Worm (Caenorhabditis elegans) whole organism, late embryonic: Measurements from ENCODE around the gene pqn-16.

ENCODE experiments used
- ahr-1 ChIP-seq: sonication (generic microtip); optimal IDR thresholded peaks from 2 replicates; lab custom pipeline; 2016; ENCODE audit warnings: missing genetic modification characterization, missing compliant biosample characterization
- ceh-18 ChIP-seq: sonication (generic microtip); optimal IDR thresholded peaks from 2 replicates; lab custom pipeline; 2016; ENCODE audit warnings: missing genetic modification characterization, missing compliant biosample characterization
- ceh-48 ChIP-seq: sonication (generic microtip); optimal IDR thresholded peaks from 2 replicates; lab custom pipeline; 2016; ENCODE audit warnings: missing genetic modification characterization, inconsistent platforms, missing compliant biosample characterization
- ets-4 ChIP-seq: sonication (generic microtip); optimal IDR thresholded peaks from 2 replicates; lab custom pipeline; 2016; ENCODE audit warnings: missing genetic modification characterization, missing compliant biosample characterization
- lim-6 ChIP-seq: sonication (generic microtip); optimal IDR thresholded peaks from 2 replicates; lab custom pipeline; 2016; ENCODE audit warnings: missing genetic modification characterization, missing compliant biosample characterization
- pat-9 ChIP-seq: fragments of 200-800 bp; sonication (Bioruptor generic); optimal IDR thresholded peaks from 2 replicates; lab custom pipeline; 2018; ENCODE audit warnings: mild to moderate bottlenecking, missing genetic modification characterization, moderate library complexity, missing compliant biosample characterization
- pqm-1 ChIP-seq: sonication (generic microtip); optimal IDR thresholded peaks from 2 replicates; lab custom pipeline; 2016; ENCODE audit warnings: missing genetic modification characterization, missing compliant biosample characterization
- tbx-2 ChIP-seq: sonication (generic microtip); optimal IDR thresholded peaks from 2 replicates; lab custom pipeline; 2016; ENCODE audit warnings: missing genetic modification characterization, missing compliant biosample characterization
- ttx-3 ChIP-seq: sonication (generic microtip); optimal IDR thresholded peaks from 2 replicates; lab custom pipeline; 2016; ENCODE audit warnings: missing genetic modification reagents, missing genetic modification characterization, missing compliant biosample characterization

DNA sequence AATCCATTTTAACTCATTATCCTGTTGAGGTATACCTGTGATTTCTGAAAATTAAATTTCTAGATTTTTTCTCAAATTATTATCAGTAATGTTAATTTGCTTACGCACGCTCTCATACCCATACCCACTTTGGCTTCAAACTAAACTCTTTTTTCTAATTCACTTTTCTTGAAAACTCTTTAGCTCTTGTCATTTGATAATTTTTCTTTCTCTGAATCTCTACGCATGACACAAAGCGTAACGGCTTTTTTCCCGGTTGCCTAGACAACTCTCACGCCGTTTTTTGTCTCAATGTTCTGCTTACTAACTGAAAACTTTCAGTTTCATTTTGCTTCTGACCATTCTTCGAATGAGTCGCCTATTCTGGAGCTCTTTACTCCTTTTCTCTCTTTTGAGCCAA is 39.9 kb upstream of the pqn-16 start, which contains the start of gene B0222.1:
- TF ChIP-seq pat-9 (no peak), lim-6 (tag; lab: Kevin White, UChicago) (no peak), ttx-3 (tag; lab: Kevin White, UChicago) (no peak), tbx-2 (no peak), ets-4 (tag; lab: Kevin White, UChicago) (no peak), ceh-18 (tag; lab: Kevin White, UChicago) (no peak), ceh-48 (tag; lab: Kevin White, UChicago) (no peak), pqm-1 (no peak), ahr-1 (tag; lab: Kevin White, UChicago) (no peak)
